Fruit fly (Drosophila melanogaster) whole organism, wandering third instar larva: Measurements from ENCODE around the gene Loxl1.

Experiments
- Abd-B ChIP-seq: fragments of >200 bp; optimal IDR thresholded peaks from 2 replicates; lab custom pipeline; 2017; ENCODE audit warnings: missing biosample characterization, missing genetic modification characterization
- Dfd ChIP-seq: fragments of >200 bp; optimal IDR thresholded peaks from 2 replicates; lab custom pipeline; 2017; ENCODE audit warnings: missing biosample characterization, missing genetic modification characterization
- GATAd ChIP-seq: sonication (Bioruptor generic); optimal IDR thresholded peaks from 2 replicates; lab custom pipeline; 2016; ENCODE audit warnings: missing biosample characterization, missing genetic modification characterization
- Jra ChIP-seq: sonication (Bioruptor generic); optimal IDR thresholded peaks from 2 replicates; lab custom pipeline; 2016; ENCODE audit warnings: missing biosample characterization, missing genetic modification characterization
- Myc ChIP-seq: fragments of >200 bp; optimal IDR thresholded peaks from 2 replicates; lab custom pipeline; 2017
- N ChIP-seq: fragments of >200 bp; optimal IDR thresholded peaks from 2 replicates; lab custom pipeline; 2018; ENCODE audit warnings: missing biosample characterization, missing external identifiers, missing genetic modification characterization
- br ChIP-seq: fragments of 200-800 bp; sonication (Bioruptor generic); optimal IDR thresholded peaks from 2 replicates; lab custom pipeline; 2016; ENCODE audit warnings: missing biosample characterization, missing genetic modification characterization
- brk ChIP-seq: fragments of 200-800 bp; sonication (Bioruptor generic); optimal IDR thresholded peaks from 2 replicates; lab custom pipeline; 2016; ENCODE audit warnings: missing biosample characterization, mild to moderate bottlenecking, missing genetic modification characterization
- dsf ChIP-seq: sonication (Bioruptor generic); optimal IDR thresholded peaks from 2 replicates; lab custom pipeline; 2016; ENCODE audit warnings: missing biosample characterization, missing genetic modification characterization, borderline replicate concordance
- pan ChIP-seq: fragments of >200 bp; optimal IDR thresholded peaks from 2 replicates; lab custom pipeline; 2017
- psq ChIP-seq: fragments of 200-800 bp; sonication (Bioruptor generic); optimal IDR thresholded peaks from 3 replicates; lab custom pipeline; 2017; ENCODE audit warnings: missing biosample characterization, mild to moderate bottlenecking, missing genetic modification characterization, moderate library complexity
- usp ChIP-seq: fragments of >200 bp; optimal IDR thresholded peaks from 2 replicates; lab custom pipeline; 2017; ENCODE audit warnings: missing biosample characterization, missing genetic modification characterization

DNA sequence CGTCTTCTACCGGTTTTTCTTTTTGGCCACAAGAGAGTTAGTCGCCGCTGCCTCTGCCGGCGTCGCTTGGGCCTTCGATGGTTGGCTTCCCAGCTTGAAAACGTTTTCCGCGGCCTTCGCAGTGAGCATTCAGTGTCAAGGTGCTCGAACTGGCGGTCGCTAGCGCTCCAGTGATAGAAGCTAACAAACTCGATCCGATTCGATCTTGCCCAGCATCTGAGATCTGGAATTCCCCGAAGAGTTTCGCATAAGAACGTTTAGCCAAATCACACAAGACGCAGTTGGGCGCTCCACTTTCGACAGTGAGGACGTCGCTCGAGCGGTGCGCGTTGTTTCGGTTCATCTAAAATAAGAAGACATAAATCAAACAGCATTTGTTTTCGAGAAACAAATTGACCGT, 39.4 kb upstream of the Loxl1 start, which contains the start of gene mey:
- TF ChIP-seq Abd-B (no peak), dsf (GFP tag; lab: Kevin White, UChicago) (no peak), psq (GFP tag; lab: Kevin White, UChicago) (no peak), Myc (lab: Kevin White, UChicago) (no peak), pan (lab: Kevin White, UChicago) (no peak), br (GFP tag; lab: Kevin White, UChicago) (no peak), usp (no peak), brk (GFP tag; lab: Kevin White, UChicago) (no peak), Jra (GFP tag; lab: Kevin White, UChicago) (no peak), N (GFP tag; lab: Kevin White, UChicago) (no peak), GATAd (GFP tag; lab: Kevin White, UChicago) (no peak), Dfd (GFP tag; lab: Kevin White, UChicago) (no peak)
